Fruit fly (Drosophila melanogaster): ENCODE data around the gene CG1943.

- TF ChIP-seq CTCF (optimal IDR thresholded peaks at IDR 0.05) (peak; percentile 49 to 59), CG8478 (optimal IDR thresholded peaks at IDR 0.05) (no peak)
Observed at dm6 chr3R:7086377-7087200, 11.9 kb downstream of the CG1943 start, which contains the start of gene alphaTub84B.

Measured in S2 (cell line).